Fruit fly (Drosophila melanogaster): ENCODE data around the gene Eip74EF.
A peak's percentile ranks its signal among the peaks of the same experiment; 100 is the strongest.

Eip74EF gene

DNA sequence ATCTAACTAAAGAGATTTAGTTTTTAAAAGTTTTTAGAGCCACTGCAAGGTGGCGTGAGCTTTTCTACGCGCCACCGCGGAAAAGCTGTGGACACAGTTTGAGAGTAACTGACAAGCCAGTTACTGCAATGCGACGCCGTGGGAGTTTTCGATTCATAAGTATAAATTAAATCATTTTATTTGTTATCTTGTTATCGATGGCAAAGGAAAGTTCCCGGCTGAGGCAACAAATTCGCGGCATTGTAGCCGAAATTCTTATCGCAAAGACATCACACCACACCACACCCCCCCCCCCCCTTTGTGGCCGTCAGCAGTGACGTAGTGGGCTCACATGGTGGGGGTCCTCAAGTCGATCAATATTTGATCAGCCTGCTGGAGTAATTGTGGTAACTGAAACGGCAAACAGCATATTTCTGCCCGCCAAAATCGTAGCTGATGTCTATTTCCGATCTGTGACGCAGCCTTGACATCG lies 36.7 kb upstream of the Eip74EF start (continued):
- TF ChIP-seq CG30020 (tag; optimal IDR thresholded peaks at IDR 0.05): no peak
- TF ChIP-seq CG2116 (GFP tag; optimal IDR thresholded peaks at IDR 0.05): peak; percentile 35
- TF ChIP-seq BEAF-32 (GFP tag; optimal IDR thresholded peaks at IDR 0.05): no peak
- TF ChIP-seq GATAe (GFP tag; conservative IDR thresholded peaks at IDR 0.05): no peak
- TF ChIP-seq Rfx (GFP tag; IDR thresholded peaks at IDR 0.05): peak; percentile 50; the same call in 1 of the 2 replicates
- no peak for TF ChIP-seq CG9797 (GFP tag; optimal IDR thresholded peaks at IDR 0.05)
- TF ChIP-seq al (GFP tag; IDR thresholded peaks at IDR 0.05): no peak
- peak; percentile 76 for TF ChIP-seq CG34376 (GFP tag; optimal IDR thresholded peaks at IDR 0.05)
- no peak for TF ChIP-seq CG6689 (GFP tag; IDR thresholded peaks at IDR 0.05)
- peak; percentile 18 to 21 for TF ChIP-seq Hr51 (GFP tag; optimal IDR thresholded peaks at IDR 0.05)
- no peak for TF ChIP-seq p53 (GFP tag; optimal IDR thresholded peaks at IDR 0.05)
- peak; percentile 0 for TF ChIP-seq CG14710 (tag; optimal IDR thresholded peaks at IDR 0.05)
- TF ChIP-seq Dp (GFP tag; optimal IDR thresholded peaks at IDR 0.05): peak; percentile 55
- TF ChIP-seq abd-A (tag; optimal IDR thresholded peaks at IDR 0.05): peak; percentile 28
- TF ChIP-seq ATbp (GFP tag; optimal IDR thresholded peaks at IDR 0.05): peak; percentile 32
- TF ChIP-seq vnd (GFP tag; IDR thresholded peaks at IDR 0.05; ENCODE audit: partially characterized antibody): no peak
- peak; percentile 57 for TF ChIP-seq cwo (GFP tag; optimal IDR thresholded peaks at IDR 0.05)
- TF ChIP-seq CG11093 (GFP tag; IDR thresholded peaks at IDR 0.05): no peak
- TF ChIP-seq ewg (GFP tag; optimal IDR thresholded peaks at IDR 0.05): peak; percentile 28
- TF ChIP-seq CG4328 (GFP tag; optimal IDR thresholded peaks at IDR 0.05): peak; percentile 46
- no peak for TF ChIP-seq HLHmδ (GFP tag; optimal IDR thresholded peaks at IDR 0.05)
- TF ChIP-seq lab (GFP tag; optimal IDR thresholded peaks at IDR 0.05): peak; percentile 88
- TF ChIP-seq Antp (GFP tag; optimal IDR thresholded peaks at IDR 0.05): no peak
- peak; percentile 55 for TF ChIP-seq pfk (GFP tag; optimal IDR thresholded peaks at IDR 0.05)
- TF ChIP-seq lov (optimal IDR thresholded peaks at IDR 0.05): no peak
- TF ChIP-seq lov (GFP tag; IDR thresholded peaks at IDR 0.05): 0 out of 3 replicates have a peak, but pooled peaks have one; percentile 18
- TF ChIP-seq Xrp1 (GFP tag; IDR thresholded peaks at IDR 0.05): peak; percentile 56
- TF ChIP-seq fd96Cb (tag; optimal IDR thresholded peaks at IDR 0.05): peak; percentile 9
- peak; percentile 8 for TF ChIP-seq CG13775 (GFP tag; optimal IDR thresholded peaks at IDR 0.05)
- TF ChIP-seq Kr (GFP tag; optimal IDR thresholded peaks at IDR 0.05): no peak
- no peak for TF ChIP-seq CG11398 (GFP tag; optimal IDR thresholded peaks at IDR 0.05)
- peak; percentile 73 for TF ChIP-seq sug (tag; optimal IDR thresholded peaks at IDR 0.05)
- peak; percentile 31 for TF ChIP-seq CG9727 (GFP tag; optimal IDR thresholded peaks at IDR 0.05)
- TF ChIP-seq chif (GFP tag; optimal IDR thresholded peaks at IDR 0.05): no peak
- TF ChIP-seq unc-4 (GFP tag; IDR thresholded peaks at IDR 0.05; ENCODE audit: partially characterized antibody): no peak
- TF ChIP-seq pzg (GFP tag; optimal IDR thresholded peaks at IDR 0.05): peak; percentile 9
- TF ChIP-seq sens-2 (GFP tag; IDR thresholded peaks at IDR 0.05): peak; percentile 21; the same call in 1 of the 2 replicates
- TF ChIP-seq schlank (tag; optimal IDR thresholded peaks at IDR 0.05): peak; percentile 22
- peak; percentile 89 for TF ChIP-seq Med (GFP tag)
- peak; percentile 58 for TF ChIP-seq Asciz (GFP tag; optimal IDR thresholded peaks at IDR 0.05)
- TF ChIP-seq sd (tag; optimal IDR thresholded peaks at IDR 0.05): peak; percentile 35
- TF ChIP-seq ab (GFP tag; optimal IDR thresholded peaks at IDR 0.05): no peak
- no peak for TF ChIP-seq Dip3 (GFP tag; optimal IDR thresholded peaks at IDR 0.05)
- peak; percentile 57 for TF ChIP-seq CG6254 (GFP tag; optimal IDR thresholded peaks at IDR 0.05)
- TF ChIP-seq CG17612 (GFP tag; IDR thresholded peaks at IDR 0.05): peak; percentile 37; the same call in 1 of the 2 replicates
- TF ChIP-seq CG17359 (tag; optimal IDR thresholded peaks at IDR 0.05): peak; percentile 7
- no peak for TF ChIP-seq disco-r (GFP tag; optimal IDR thresholded peaks at IDR 0.05)
- TF ChIP-seq CG6854 (GFP tag; optimal IDR thresholded peaks at IDR 0.05): peak; percentile 55
- no peak for TF ChIP-seq org-1 (GFP tag; optimal IDR thresholded peaks at IDR 0.05)
